Worm (Caenorhabditis elegans) whole organism, L4 larva: ENCODE measurements around the gene srx-95.

Source experiments
- T26A8.4 ChIP-seq: fragments of 200-800 bp; sonication (Bioruptor generic); IDR thresholded peaks from 2 replicates; pipeline ENCODE4 v1.3.6; 2022; ENCODE audit warnings: missing genetic modification characterization, missing compliant biosample characterization
- ama-1 ChIP-seq: fragments of 150-350 bp; optimal IDR thresholded peaks from 2 replicates; lab custom pipeline; 2014; ENCODE audit warnings: inconsistent platforms, mixed read lengths
- ceh-82 ChIP-seq: sonication (generic microtip); optimal IDR thresholded peaks from 2 replicates; lab custom pipeline; 2017; ENCODE audit warnings: missing biosample characterization, missing genetic modification characterization
- fkh-10 ChIP-seq: fragments of 150-350 bp; optimal IDR thresholded peaks from 2 replicates; lab custom pipeline; 2014; ENCODE audit warnings: missing biosample characterization, missing genetic modification reagents, missing genetic modification characterization
- fos-1 ChIP-seq: fragments of 150-350 bp; optimal IDR thresholded peaks from 2 replicates; lab custom pipeline; 2014; ENCODE audit warnings: missing biosample characterization, missing genetic modification characterization
- nhr-76 ChIP-seq: fragments of 150-350 bp; optimal IDR thresholded peaks from 2 replicates; lab custom pipeline; 2014; ENCODE audit warnings: missing biosample characterization, missing genetic modification characterization
- pha-4 ChIP-seq, 2 experiments: fragments of 150-350 bp in 1 of 2; fragments of 200-800 bp in 1 of 2; sonication (Bioruptor generic) in 1 of 2; IDR thresholded peaks in 1 of 2; optimal IDR thresholded peaks in 1 of 2; 2 replicates each; pipeline versions ENCODE4 v1.3.6 to Lab custom; 2014 to 2022; ENCODE audit warnings: missing genetic modification characterization in 2 of 2, missing genetic modification reagents in 2 of 2, missing biosample characterization in 1 of 2, missing compliant biosample characterization in 1 of 2
- snpc-4 ChIP-seq: fragments of 150-350 bp; optimal IDR thresholded peaks from 2 replicates; lab custom pipeline; 2014; ENCODE audit warnings: missing biosample characterization, missing genetic modification characterization
- spr-3 ChIP-seq: fragments of 200-800 bp; sonication (Bioruptor generic); optimal IDR thresholded peaks from 2 replicates; lab custom pipeline; 2018; ENCODE audit warnings: mild to moderate bottlenecking, missing genetic modification characterization, missing compliant biosample characterization
- zip-11 ChIP-seq: fragments of 200-800 bp; sonication (Bioruptor generic); IDR thresholded peaks from 2 replicates; pipeline ENCODE4 v1.3.6; 2022; ENCODE audit warnings: missing genetic modification characterization, missing compliant biosample characterization

ce11 chrII:6801262-6801661 is 46.7 kb upstream of the srx-95 start:
- TF ChIP-seq nhr-76 (tag; lab: Kevin White, UChicago) (no peak), spr-3 (no peak), T26A8.4 (GFP tag; lab: Robert Waterston, UW) (no peak), zip-11 (GFP tag; lab: Robert Waterston, UW) (no peak), fkh-10 (GFP tag; lab: Kevin White, UChicago) (no peak), pha-4 (GFP tag; IDR thresholded peaks at IDR 0.05; lab: Robert Waterston, UW) (no peak), pha-4 (tag; optimal IDR thresholded peaks at IDR 0.05; lab: Kevin White, UChicago) (no peak), ama-1 (lab: Kevin White, UChicago) (no peak), ceh-82 (tag; lab: Kevin White, UChicago) (no peak), snpc-4 (tag; lab: Kevin White, UChicago) (no peak), fos-1 (no peak)
